Worm (Caenorhabditis elegans) whole organism, L4 larva: ENCODE data around the gene ceh-21.
A peak's percentile ranks its signal among the peaks of the same experiment; 100 is the strongest.

Experiments used
- D1046.2 ChIP-seq: fragments of 200-800 bp; sonication (Bioruptor generic); IDR thresholded peaks from 2 replicates; pipeline ENCODE4 v1.3.6; 2022; ENCODE audit warnings: missing genetic modification characterization, missing compliant biosample characterization
- F26F4.8 ChIP-seq: fragments of 200-800 bp; sonication (Bioruptor generic); conservative IDR thresholded peaks from 2 replicates; pipeline ENCODE4 v1.3.6; 2022; ENCODE audit warnings: missing genetic modification characterization, missing compliant biosample characterization
- F37D6.2 ChIP-seq: sonication (generic microtip); optimal IDR thresholded peaks from 2 replicates; lab custom pipeline; 2016; ENCODE audit warnings: mild to moderate bottlenecking, missing genetic modification characterization, missing compliant biosample characterization
- F44E2.7 ChIP-seq: fragments of 200-800 bp; sonication (Bioruptor generic); IDR thresholded peaks from 2 replicates; pipeline ENCODE4 v2.1.2; 2022; ENCODE audit warnings: missing genetic modification characterization, missing compliant biosample characterization
- T20F7.1 ChIP-seq: fragments of 200-800 bp; sonication (Bioruptor generic); optimal IDR thresholded peaks from 2 replicates; lab custom pipeline; 2018; ENCODE audit warnings: mild to moderate bottlenecking, missing genetic modification characterization, missing compliant biosample characterization
- T26A8.4 ChIP-seq: fragments of 200-800 bp; sonication (Bioruptor generic); IDR thresholded peaks from 2 replicates; pipeline ENCODE4 v1.3.6; 2022; ENCODE audit warnings: missing genetic modification characterization, missing compliant biosample characterization
- Y5F2A.4 ChIP-seq: fragments of 200-800 bp; sonication (Bioruptor generic); optimal IDR thresholded peaks from 2 replicates; lab custom pipeline; 2018; ENCODE audit warnings: mild to moderate bottlenecking, missing genetic modification characterization, missing compliant biosample characterization
- Y75B8A.6 ChIP-seq: fragments of 200-800 bp; sonication (Bioruptor generic); IDR thresholded peaks from 2 replicates; pipeline ENCODE4 v1.3.6; 2022; ENCODE audit warnings: missing genetic modification reagents, missing genetic modification characterization, missing compliant biosample characterization
- ama-1 ChIP-seq: fragments of 150-350 bp; optimal IDR thresholded peaks from 2 replicates; lab custom pipeline; 2014; ENCODE audit warnings: inconsistent platforms, mixed read lengths
- attf-4 ChIP-seq: sonication (generic microtip); optimal IDR thresholded peaks from 3 replicates; lab custom pipeline; 2017; ENCODE audit warnings: missing biosample characterization, missing genetic modification characterization
- ceh-20 ChIP-seq: fragments of 200-800 bp; sonication (Bioruptor generic); IDR thresholded peaks from 2 replicates; pipeline ENCODE4 v1.3.6; 2022; ENCODE audit warnings: missing genetic modification reagents, missing genetic modification characterization, missing compliant biosample characterization
- ceh-32 ChIP-seq: sonication (generic microtip); optimal IDR thresholded peaks from 2 replicates; lab custom pipeline; 2016; ENCODE audit warnings: mild to moderate bottlenecking, missing genetic modification characterization, missing compliant biosample characterization; ENCODE audit not compliant: poor library complexity
- ces-1 ChIP-seq: fragments of 150-350 bp; sonication (generic microtip); optimal IDR thresholded peaks from 4 replicates; lab custom pipeline; 2014; ENCODE audit warnings: missing biosample characterization, missing genetic modification reagents, missing genetic modification characterization
- cey-2 ChIP-seq: sonication (generic microtip); optimal IDR thresholded peaks from 3 replicates; lab custom pipeline; 2017; ENCODE audit warnings: missing genetic modification characterization, mild to moderate bottlenecking, missing compliant biosample characterization, antibody characterized with exemption, borderline replicate concordance; ENCODE audit not compliant: insufficient read depth
- daf-8 ChIP-seq: fragments of 200-800 bp; sonication (Bioruptor generic); IDR thresholded peaks from 2 replicates; pipeline ENCODE4 v1.3.6; 2022; ENCODE audit warnings: missing genetic modification characterization, missing compliant biosample characterization
- dmd-8 ChIP-seq: fragments of 200-800 bp; sonication (Bioruptor generic); IDR thresholded peaks from 2 replicates; pipeline ENCODE4 v1.3.6; 2022; ENCODE audit warnings: missing genetic modification characterization, missing compliant biosample characterization
- dmd-9 ChIP-seq: fragments of 200-800 bp; sonication (Bioruptor generic); IDR thresholded peaks from 2 replicates; pipeline ENCODE4 v1.3.6; 2022; ENCODE audit warnings: missing genetic modification reagents, missing genetic modification characterization, missing compliant biosample characterization
- dpl-1 ChIP-seq: fragments of 150-350 bp; optimal IDR thresholded peaks from 2 replicates; lab custom pipeline; 2014; ENCODE audit warnings: missing biosample characterization, missing genetic modification reagents, missing genetic modification characterization
- dve-1 ChIP-seq: sonication (generic microtip); optimal IDR thresholded peaks from 2 replicates; lab custom pipeline; 2017; ENCODE audit warnings: antibody characterized with exemption, mild to moderate bottlenecking, missing genetic modification characterization, missing compliant biosample characterization; ENCODE audit not compliant: insufficient read depth
- egl-43 ChIP-seq: fragments of 200-800 bp; sonication (Bioruptor generic); IDR thresholded peaks from 2 replicates; pipeline ENCODE4 v1.3.6; 2022; ENCODE audit warnings: missing genetic modification reagents, missing genetic modification characterization, missing compliant biosample characterization
- fkh-10 ChIP-seq: fragments of 150-350 bp; optimal IDR thresholded peaks from 2 replicates; lab custom pipeline; 2014; ENCODE audit warnings: missing biosample characterization, missing genetic modification reagents, missing genetic modification characterization
- lim-7 ChIP-seq: fragments of 200-800 bp; sonication (Bioruptor generic); IDR thresholded peaks from 2 replicates; pipeline ENCODE4 v1.3.6; 2022; ENCODE audit warnings: missing genetic modification characterization, missing compliant biosample characterization
- lin-1 ChIP-seq: fragments of 200-800 bp; sonication (Bioruptor generic); IDR thresholded peaks from 2 replicates; pipeline ENCODE4 v1.3.6; 2022; ENCODE audit warnings: missing genetic modification reagents, missing genetic modification characterization, missing compliant biosample characterization
- lin-13 ChIP-seq: fragments of 150-350 bp; optimal IDR thresholded peaks from 2 replicates; lab custom pipeline; 2014; ENCODE audit warnings: missing biosample characterization, missing genetic modification reagents, missing genetic modification characterization
- lin-39 ChIP-seq: fragments of 150-350 bp; optimal IDR thresholded peaks from 2 replicates; lab custom pipeline; 2014; ENCODE audit warnings: missing biosample characterization, missing genetic modification reagents, missing genetic modification characterization
- lir-3 ChIP-seq: sonication (generic microtip); optimal IDR thresholded peaks from 2 replicates; lab custom pipeline; 2016; ENCODE audit warnings: mild to moderate bottlenecking, missing genetic modification characterization, missing compliant biosample characterization
- lsy-2 ChIP-seq, 2 experiments: fragments of 150-350 bp in 1 of 2; sonication (generic microtip) in 1 of 2; optimal IDR thresholded peaks; 2 replicates each; lab custom pipeline; 2014 to 2017; ENCODE audit warnings: missing biosample characterization in 2 of 2, missing genetic modification characterization in 2 of 2
- madf-5 ChIP-seq, 2 experiments: fragments of 200-800 bp; sonication (Bioruptor generic); IDR thresholded peaks; 2 replicates each; pipeline ENCODE4 v1.3.6; 2022; ENCODE audit warnings: missing compliant biosample characterization in 2 of 2, missing genetic modification characterization in 2 of 2
- madf-9 ChIP-seq: fragments of 200-800 bp; sonication (Bioruptor generic); conservative IDR thresholded peaks from 2 replicates; pipeline ENCODE4 v1.3.6; 2022; ENCODE audit warnings: missing genetic modification reagents, missing genetic modification characterization, missing compliant biosample characterization
- mdl-1 ChIP-seq, 2 experiments: fragments of 150-350 bp in 1 of 2; sonication (generic microtip) in 1 of 2; optimal IDR thresholded peaks; 2 replicates each; lab custom pipeline; 2014 to 2017; ENCODE audit warnings: missing biosample characterization in 2 of 2, missing genetic modification characterization in 2 of 2
- mdt-29 ChIP-seq: fragments of 200-800 bp; sonication (Bioruptor generic); IDR thresholded peaks from 2 replicates; pipeline ENCODE4 v1.3.6; 2022; ENCODE audit warnings: missing genetic modification reagents, missing genetic modification characterization, missing compliant biosample characterization
- mxl-3 ChIP-seq: fragments of 200-800 bp; sonication (Bioruptor generic); optimal IDR thresholded peaks from 2 replicates; lab custom pipeline; 2018; ENCODE audit warnings: mild to moderate bottlenecking, missing genetic modification characterization, missing compliant biosample characterization
- nhr-10 ChIP-seq: fragments of 150-350 bp; optimal IDR thresholded peaks from 2 replicates; lab custom pipeline; 2014; ENCODE audit warnings: missing biosample characterization, missing genetic modification characterization
- nhr-11 ChIP-seq: fragments of 150-350 bp; optimal IDR thresholded peaks from 2 replicates; lab custom pipeline; 2014; ENCODE audit warnings: missing biosample characterization, missing genetic modification characterization
- nhr-111 ChIP-seq: fragments of 200-800 bp; sonication (Bioruptor generic); optimal IDR thresholded peaks from 2 replicates; lab custom pipeline; 2018; ENCODE audit warnings: mild to moderate bottlenecking, missing genetic modification characterization, missing compliant biosample characterization
- nhr-25 ChIP-seq: sonication (generic microtip); optimal IDR thresholded peaks from 2 replicates; lab custom pipeline; 2017; ENCODE audit warnings: missing genetic modification characterization, mild to moderate bottlenecking, missing compliant biosample characterization, antibody characterized with exemption, moderate library complexity, borderline replicate concordance; ENCODE audit not compliant: insufficient read depth
- nhr-41 ChIP-seq: fragments of 200-800 bp; sonication (Bioruptor generic); IDR thresholded peaks from 2 replicates; pipeline ENCODE4 v1.3.6; 2022; ENCODE audit warnings: missing genetic modification reagents, missing genetic modification characterization, missing compliant biosample characterization
- nhr-6 ChIP-seq: fragments of 150-350 bp; optimal IDR thresholded peaks from 2 replicates; lab custom pipeline; 2014; ENCODE audit warnings: missing biosample characterization, missing genetic modification characterization
- pqm-1 ChIP-seq: sonication (generic microtip); optimal IDR thresholded peaks from 2 replicates; lab custom pipeline; 2017; ENCODE audit warnings: missing biosample characterization, missing genetic modification characterization
- rbr-2 ChIP-seq: sonication (generic microtip); optimal IDR thresholded peaks from 2 replicates; lab custom pipeline; 2016; ENCODE audit warnings: missing genotype, missing genetic modification characterization, missing compliant biosample characterization
- saeg-2 ChIP-seq: fragments of 200-800 bp; sonication (Bioruptor generic); IDR thresholded peaks from 2 replicates; pipeline ENCODE4 v1.3.6; 2022; ENCODE audit warnings: missing genetic modification reagents, missing genetic modification characterization, missing compliant biosample characterization
- sdz-12 ChIP-seq: fragments of 200-800 bp; sonication (Bioruptor generic); optimal IDR thresholded peaks from 2 replicates; lab custom pipeline; 2018; ENCODE audit warnings: mild to moderate bottlenecking, missing genetic modification characterization, missing compliant biosample characterization
- set-16 ChIP-seq: fragments of 200-800 bp; sonication (Bioruptor generic); IDR thresholded peaks from 2 replicates; pipeline ENCODE4 v1.3.6; 2022; ENCODE audit warnings: missing genetic modification reagents, missing genetic modification characterization, missing compliant biosample characterization
- snpc-4 ChIP-seq: fragments of 150-350 bp; optimal IDR thresholded peaks from 2 replicates; lab custom pipeline; 2014; ENCODE audit warnings: missing biosample characterization, missing genetic modification characterization
- spr-1 ChIP-seq: sonication (generic microtip); optimal IDR thresholded peaks from 2 replicates; lab custom pipeline; 2016; ENCODE audit warnings: mild to moderate bottlenecking, missing genetic modification characterization, missing compliant biosample characterization
- tag-97 ChIP-seq: fragments of 200-800 bp; sonication (Bioruptor generic); IDR thresholded peaks from 2 replicates; pipeline ENCODE4 v1.3.6; 2022; ENCODE audit warnings: missing genetic modification characterization, missing compliant biosample characterization
- tra-1 ChIP-seq: fragments of 200-800 bp; sonication (Bioruptor generic); IDR thresholded peaks from 2 replicates; pipeline ENCODE4 v1.3.6; 2022; ENCODE audit warnings: missing genetic modification reagents, missing genetic modification characterization, missing compliant biosample characterization
- vab-7 ChIP-seq: fragments of 200-800 bp; sonication (Bioruptor generic); IDR thresholded peaks from 2 replicates; pipeline ENCODE4 v1.3.6; 2022; ENCODE audit warnings: missing genetic modification reagents, missing genetic modification characterization, missing compliant biosample characterization
- zag-1 ChIP-seq: fragments of 150-350 bp; optimal IDR thresholded peaks from 2 replicates; lab custom pipeline; 2014; ENCODE audit warnings: missing biosample characterization, missing genetic modification characterization
- ztf-11 ChIP-seq: fragments of 150-350 bp; optimal IDR thresholded peaks from 2 replicates; lab custom pipeline; 2014; ENCODE audit warnings: missing biosample characterization, missing genetic modification characterization
- ztf-7 ChIP-seq: fragments of 150-350 bp; optimal IDR thresholded peaks from 2 replicates; lab custom pipeline; 2014; ENCODE audit warnings: missing biosample characterization, missing genetic modification characterization

The ceh-21 gene

DNA sequence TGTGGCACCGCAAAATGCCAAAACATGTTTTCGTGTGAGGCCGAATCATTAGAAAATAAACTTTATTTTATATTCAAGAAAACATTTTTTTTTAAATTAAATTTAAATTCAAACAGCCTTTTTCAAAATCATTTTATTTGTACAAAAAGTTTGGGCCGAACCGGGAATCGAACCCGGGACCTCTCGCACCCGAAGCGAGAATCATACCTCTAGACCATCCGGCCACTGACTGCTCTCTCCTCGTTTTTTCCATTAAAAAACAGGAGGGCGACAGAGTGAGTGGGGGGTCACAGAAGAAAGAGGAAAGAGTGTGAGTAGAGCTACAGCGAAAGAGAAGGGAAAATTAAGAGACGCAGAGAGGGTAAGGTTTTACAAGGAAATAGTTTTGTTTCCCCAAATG lies 28.1 kb upstream of the ceh-21 start (continued):
- TF ChIP-seq F26F4.8 (GFP tag; lab: Robert Waterston, UW) (no peak), spr-1 (tag; lab: Kevin White, UChicago) (peak; percentile 64), dmd-9 (0 out of 2 replicates have a peak, but pooled peaks have one; percentile 33), tra-1 (no peak; the same call in 1 of the 2 replicates), saeg-2 (no peak), lir-3 (peak; percentile 46), set-16 (GFP tag; lab: Robert Waterston, UW) (no peak), pqm-1 (tag; lab: Kevin White, UChicago) (no peak), madf-5 (GFP tag; IDR thresholded peaks at IDR 0.05; lab: Robert Waterston, UW) (0 out of 4 replicates have a peak, but pooled peaks have one; percentile 35 to 59), nhr-111 (GFP tag; lab: Kevin White, UChicago) (no peak), mxl-3 (GFP tag; lab: Kevin White, UChicago) (no peak), ztf-11 (tag; lab: Kevin White, UChicago) (no peak), nhr-11 (tag; lab: Kevin White, UChicago) (no peak), madf-9 (GFP tag; lab: Robert Waterston, UW) (no peak; the same call in 1 of the 2 replicates), Y5F2A.4 (no peak), D1046.2 (GFP tag; lab: Robert Waterston, UW) (no peak), ama-1 (lab: Kevin White, UChicago) (no peak), rbr-2 (tag; lab: Kevin White, UChicago) (peak; percentile 58), egl-43 (no peak), lsy-2 (tag; optimal IDR thresholded peaks at IDR 0.05; lab: Kevin White, UChicago) (no peak), Y75B8A.6 (no peak), lin-1 (GFP tag; lab: Robert Waterston, UW) (no peak), snpc-4 (tag; lab: Kevin White, UChicago) (no peak), vab-7 (no peak; the same call in 1 of the 2 replicates), lin-39 (tag; lab: Kevin White, UChicago) (no peak), daf-8 (no peak), T26A8.4 (GFP tag; lab: Robert Waterston, UW) (no peak), dpl-1 (peak; percentile 17), ceh-20 (GFP tag; lab: Robert Waterston, UW) (no peak; the same call in 1 of the 2 replicates), F37D6.2 (peak; percentile 44), F44E2.7 (GFP tag; lab: Robert Waterston, UW) (no peak), dmd-8 (GFP tag; lab: Robert Waterston, UW) (no peak; the same call in 1 of the 2 replicates), ces-1 (GFP tag; lab: Kevin White, UChicago) (no peak), attf-4 (tag; lab: Kevin White, UChicago) (no peak), sdz-12 (peak; percentile 45), nhr-6 (tag; lab: Kevin White, UChicago) (no peak), ztf-7 (peak; percentile 42), lim-7 (GFP tag; lab: Robert Waterston, UW) (no peak), mdl-1 (tag; optimal IDR thresholded peaks at IDR 0.05; lab: Kevin White, UChicago) (no peak), ceh-32 (no peak), zag-1 (tag; lab: Kevin White, UChicago) (no peak), tag-97 (no peak), T20F7.1 (no peak), lin-13 (peak; percentile 34), dve-1 (tag; lab: Kevin White, UChicago) (no peak), mdt-29 (GFP tag; lab: Robert Waterston, UW) (no peak), nhr-25 (no peak), nhr-41 (GFP tag; lab: Robert Waterston, UW) (no peak), cey-2 (tag; lab: Kevin White, UChicago) (no peak), nhr-10 (tag; lab: Kevin White, UChicago) (no peak), fkh-10 (GFP tag; lab: Kevin White, UChicago) (no peak)
